Worm (Caenorhabditis elegans) whole organism, midembryonic: Measurements from ENCODE around the gene B0524.6.

Experiments
- T22C8.4 ChIP-seq: fragments of 200-800 bp; sonication (Bioruptor generic); IDR thresholded peaks from 2 replicates; pipeline ENCODE4 v1.3.6; 2022; ENCODE audit warnings: missing genetic modification characterization, missing compliant biosample characterization
- cog-1 ChIP-seq: sonication (generic microtip); optimal IDR thresholded peaks from 2 replicates; lab custom pipeline; 2016; ENCODE audit warnings: missing genetic modification characterization, missing compliant biosample characterization
- flt-1 ChIP-seq: fragments of 200-800 bp; sonication (Bioruptor generic); IDR thresholded peaks from 2 replicates; pipeline ENCODE4 v1.3.6; 2022; ENCODE audit warnings: missing genetic modification characterization, missing compliant biosample characterization
- klf-2 ChIP-seq: fragments of 200-800 bp; sonication (Bioruptor generic); conservative IDR thresholded peaks from 2 replicates; pipeline ENCODE4 v1.3.6; 2022; ENCODE audit warnings: missing genetic modification reagents, missing genetic modification characterization, missing compliant biosample characterization
- med-1 ChIP-seq: sonication (generic microtip); optimal IDR thresholded peaks from 2 replicates; lab custom pipeline; 2017; ENCODE audit warnings: missing genetic modification characterization, mild to moderate bottlenecking, missing compliant biosample characterization, antibody characterized with exemption, missing genetic modification reagents; ENCODE audit not compliant: insufficient read depth
- ref-1 ChIP-seq: fragments of 200-800 bp; sonication (Bioruptor generic); conservative IDR thresholded peaks from 2 replicates; pipeline ENCODE4 v1.3.6; 2022; ENCODE audit warnings: missing genetic modification reagents, missing genetic modification characterization, missing compliant biosample characterization
- tab-1 ChIP-seq: fragments of 200-800 bp; sonication (Bioruptor generic); IDR thresholded peaks from 2 replicates; pipeline ENCODE4 v1.3.6; 2022; ENCODE audit warnings: missing genetic modification characterization, missing compliant biosample characterization
- ztf-23 ChIP-seq: fragments of 200-800 bp; sonication (Bioruptor generic); IDR thresholded peaks from 2 replicates; pipeline ENCODE4 v1.3.6; 2022; ENCODE audit warnings: missing genetic modification reagents, missing genetic modification characterization, missing compliant biosample characterization

DNA sequence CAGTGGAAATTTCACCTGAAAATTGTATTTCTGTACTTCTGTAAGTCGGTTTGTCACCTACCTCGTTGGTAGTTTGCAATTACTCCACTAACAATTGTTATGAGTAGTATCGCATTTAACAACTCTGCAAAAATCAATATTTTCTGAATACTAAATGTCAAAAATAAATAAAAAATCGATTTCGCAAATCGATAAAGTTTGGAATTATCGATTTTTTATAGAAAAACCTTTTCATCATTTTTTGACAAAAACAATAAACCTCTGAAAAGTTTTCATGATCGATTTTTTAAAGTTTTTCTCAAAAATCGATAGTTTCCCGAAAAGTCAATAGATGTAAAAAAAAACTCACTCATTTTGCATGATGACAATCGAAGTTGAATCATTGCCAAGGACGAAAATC is 18.5 kb downstream of the B0524.6 start:
- TF ChIP-seq T22C8.4 (GFP tag; lab: Robert Waterston, UW) (peak; percentile 41; the same call in 1 of the 2 replicates), ref-1 (GFP tag; lab: Robert Waterston, UW) (no peak), klf-2 (GFP tag; lab: Robert Waterston, UW) (no peak), flt-1 (GFP tag; lab: Robert Waterston, UW) (no peak), ztf-23 (GFP tag; lab: Robert Waterston, UW) (no peak), cog-1 (tag; lab: Kevin White, UChicago) (no peak), tab-1 (GFP tag; lab: Robert Waterston, UW) (no peak), med-1 (GFP tag; lab: Kevin White, UChicago) (no peak)
